Worm (Caenorhabditis elegans) whole organism, L2 larva: ENCODE results near the gene F07H5.13.

Experiments
- aly-2 ChIP-seq: fragments of 150-350 bp; optimal IDR thresholded peaks from 2 replicates; lab custom pipeline; 2014; ENCODE audit warnings: missing biosample characterization, missing genetic modification characterization
- ama-1 ChIP-seq: fragments of 150-350 bp; optimal IDR thresholded peaks from 2 replicates; lab custom pipeline; 2018; ENCODE audit warnings: inconsistent platforms
- blmp-1 ChIP-seq: sonication (generic microtip); optimal IDR thresholded peaks from 2 replicates; lab custom pipeline; 2017; ENCODE audit warnings: missing genetic modification characterization, mild to moderate bottlenecking, missing compliant biosample characterization, antibody characterized with exemption, moderate library complexity; ENCODE audit not compliant: insufficient read depth
- fos-1 ChIP-seq: fragments of 150-350 bp; optimal IDR thresholded peaks from 2 replicates; lab custom pipeline; 2014; ENCODE audit warnings: missing biosample characterization, missing genetic modification characterization
- nhr-12 ChIP-seq: fragments of 150-350 bp; optimal IDR thresholded peaks from 2 replicates; lab custom pipeline; 2014; ENCODE audit warnings: missing biosample characterization, missing genetic modification characterization
- nhr-21 ChIP-seq: fragments of 150-350 bp; optimal IDR thresholded peaks from 2 replicates; lab custom pipeline; 2014; ENCODE audit warnings: missing biosample characterization, missing genetic modification characterization
- nhr-25 ChIP-seq: fragments of 150-350 bp; sonication (generic microtip); optimal IDR thresholded peaks from 3 replicates; lab custom pipeline; 2014; ENCODE audit warnings: missing biosample characterization, missing genetic modification characterization
- skn-1 ChIP-seq: sonication (generic microtip); optimal IDR thresholded peaks from 2 replicates; lab custom pipeline; 2017; ENCODE audit warnings: missing biosample characterization, missing genetic modification characterization
- snpc-4 ChIP-seq: fragments of 150-350 bp; optimal IDR thresholded peaks from 2 replicates; lab custom pipeline; 2014; ENCODE audit warnings: missing biosample characterization, missing genetic modification characterization
- unc-39 ChIP-seq: fragments of 150-350 bp; optimal IDR thresholded peaks from 2 replicates; lab custom pipeline; 2014; ENCODE audit warnings: missing biosample characterization, missing genetic modification characterization
- unc-62 ChIP-seq: fragments of 150-350 bp; optimal IDR thresholded peaks from 2 replicates; lab custom pipeline; 2014; ENCODE audit warnings: missing biosample characterization, missing genetic modification reagents, missing genetic modification characterization
- ztf-1 ChIP-seq: fragments of 200-800 bp; sonication (Bioruptor generic); conservative IDR thresholded peaks from 2 replicates; pipeline ENCODE4 v1.3.6; 2022; ENCODE audit warnings: missing genetic modification characterization, missing compliant biosample characterization
- ztf-4 ChIP-seq: fragments of 150-350 bp; optimal IDR thresholded peaks from 2 replicates; lab custom pipeline; 2014; ENCODE audit warnings: missing biosample characterization, missing genetic modification characterization

ce11 chrII:8808482-8808881 is 18.1 kb downstream of the F07H5.13 start, which contains the start of gene F07H5.10:
- TF ChIP-seq nhr-12 (tag; lab: Kevin White, UChicago): no peak
- TF ChIP-seq nhr-21 (tag; lab: Kevin White, UChicago): no peak
- no peak for TF ChIP-seq unc-62 (GFP tag; lab: Kevin White, UChicago)
- no peak for TF ChIP-seq nhr-25
- no peak for TF ChIP-seq snpc-4 (tag; lab: Kevin White, UChicago)
- no peak for TF ChIP-seq skn-1 (tag; lab: Kevin White, UChicago)
- TF ChIP-seq ama-1 (lab: Kevin White, UChicago): no peak
- TF ChIP-seq ztf-4 (tag; lab: Kevin White, UChicago): no peak
- no peak for TF ChIP-seq fos-1 (tag; lab: Kevin White, UChicago)
- TF ChIP-seq unc-39: no peak
- TF ChIP-seq aly-2 (tag; lab: Kevin White, UChicago): no peak
- no peak for TF ChIP-seq blmp-1 (tag; lab: Kevin White, UChicago)
- TF ChIP-seq ztf-1 (GFP tag; lab: Robert Waterston, UW): no peak
